Fruit fly (Drosophila melanogaster): ENCODE results near the gene RhoGAP16F.

Gene RhoGAP16F

DNA sequence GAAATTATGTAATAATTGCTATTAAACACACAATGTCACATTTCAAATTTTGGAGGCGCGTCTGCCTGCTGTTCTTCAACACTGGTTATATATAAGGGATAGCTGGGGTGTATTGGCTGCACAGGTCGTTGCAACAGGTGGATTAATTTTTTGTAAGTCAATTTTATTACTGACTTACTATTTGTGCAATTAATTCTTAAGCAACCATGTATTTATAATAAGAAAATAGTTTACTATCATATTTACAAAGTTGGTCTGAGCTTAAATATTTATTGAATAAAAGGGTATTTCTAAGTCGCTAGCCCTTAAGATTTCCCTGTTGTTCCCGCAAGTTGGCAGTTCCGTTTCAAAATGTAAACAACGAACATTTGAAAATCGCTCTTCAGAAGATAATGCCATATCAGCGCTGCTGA, at the start of gene RhoGAP16F (continued):
- TF ChIP-seq eve (GFP tag; optimal IDR thresholded peaks at IDR 0.05) (no peak), unc-4 (GFP tag; IDR thresholded peaks at IDR 0.05; ENCODE audit: partially characterized antibody) (no peak), ewg (GFP tag; optimal IDR thresholded peaks at IDR 0.05) (peak; percentile 71), btn (GFP tag; optimal IDR thresholded peaks at IDR 0.05) (no peak), Lim3 (GFP tag; IDR thresholded peaks at IDR 0.05) (peak; percentile 22; the same call in 1 of the 2 replicates), Med (GFP tag) (peak; percentile 96), Jarid2 (GFP tag; optimal IDR thresholded peaks at IDR 0.05) (peak; percentile 24), wdn (GFP tag; IDR thresholded peaks at IDR 0.05) (peak; percentile 80), CG17802 (tag; optimal IDR thresholded peaks at IDR 0.05) (peak; percentile 51), Rx (GFP tag; IDR thresholded peaks at IDR 0.05) (peak; percentile 53; the same call in 1 of the 2 replicates), CG4617 (GFP tag; optimal IDR thresholded peaks at IDR 0.05; ENCODE audit: borderline replicate concordance) (peak; percentile 65), Pdp1 (GFP tag; optimal IDR thresholded peaks at IDR 0.05) (peak; percentile 84 to 95), CG34422 (GFP tag; IDR thresholded peaks at IDR 0.05) (peak; percentile 87), CG9215 (GFP tag; IDR thresholded peaks at IDR 0.05) (peak; percentile 79), Dll (GFP tag; IDR thresholded peaks at IDR 0.05; ENCODE audit: partially characterized antibody) (no peak), CG2678 (tag; optimal IDR thresholded peaks at IDR 0.05) (peak; percentile 88), CG4854 (GFP tag; optimal IDR thresholded peaks at IDR 0.05) (peak; percentile 76), CG8290 (GFP tag; optimal IDR thresholded peaks at IDR 0.05) (peak; percentile 79), CG8290 (tag; optimal IDR thresholded peaks at IDR 0.05) (peak; percentile 49 to 69), pfk (GFP tag; optimal IDR thresholded peaks at IDR 0.05) (no peak), CG3065 (GFP tag; optimal IDR thresholded peaks at IDR 0.05) (peak; percentile 73), fd3F (GFP tag; optimal IDR thresholded peaks at IDR 0.05) (peak; percentile 69), sisA (GFP tag; IDR thresholded peaks at IDR 0.05) (peak; percentile 88), Fer2 (tag; optimal IDR thresholded peaks at IDR 0.05) (peak; percentile 66), unpg (GFP tag; optimal IDR thresholded peaks at IDR 0.05) (peak; percentile 88), CG9817 (tag; optimal IDR thresholded peaks at IDR 0.05) (peak; percentile 79), usp (GFP tag; optimal IDR thresholded peaks at IDR 0.05) (no peak), ssp (GFP tag; IDR thresholded peaks at IDR 0.05) (peak; percentile 77), CG4820 (GFP tag; optimal IDR thresholded peaks at IDR 0.05) (peak; percentile 79), wor (GFP tag; IDR thresholded peaks at IDR 0.05) (peak; percentile 49; the same call in 1 of the 2 replicates), CG10979 (tag; optimal IDR thresholded peaks at IDR 0.05) (peak; percentile 83)

dm6 chrX:18043691-18044090, 49.3 kb upstream of the RhoGAP16F start, which contains the start of gene CG15373:
Gene CG15373, plus strand, starts transcription at chrX:18043991.
- TF ChIP-seq gro (GFP tag; optimal IDR thresholded peaks at IDR 0.05) (no peak), CG8944 (GFP tag; optimal IDR thresholded peaks at IDR 0.05) (no peak), CG13424 (tag; optimal IDR thresholded peaks at IDR 0.05) (no peak), HmgD (GFP tag; optimal IDR thresholded peaks at IDR 0.05) (no peak), kah (GFP tag; optimal IDR thresholded peaks at IDR 0.05) (no peak), Doc3 (GFP tag; IDR thresholded peaks at IDR 0.05; ENCODE audit: partially characterized antibody) (no peak), CG15073 (GFP tag; optimal IDR thresholded peaks at IDR 0.05) (no peak), CG18599 (GFP tag; optimal IDR thresholded peaks at IDR 0.05) (no peak), wdn (GFP tag; IDR thresholded peaks at IDR 0.05) (no peak), CG13894 (tag; optimal IDR thresholded peaks at IDR 0.05) (no peak), CG31388 (GFP tag; optimal IDR thresholded peaks at IDR 0.05) (no peak), CG11504 (tag; optimal IDR thresholded peaks at IDR 0.05) (no peak), prd (optimal IDR thresholded peaks at IDR 0.05) (no peak), prd (GFP tag; IDR thresholded peaks at IDR 0.05) (no peak), CG10147 (GFP tag; optimal IDR thresholded peaks at IDR 0.05) (no peak), Poxn (GFP tag; IDR thresholded peaks at IDR 0.05) (no peak), CG10267 (tag; optimal IDR thresholded peaks at IDR 0.05) (no peak), Hey (tag; optimal IDR thresholded peaks at IDR 0.05) (no peak), CG11093 (GFP tag; IDR thresholded peaks at IDR 0.05) (no peak), CG10366 (GFP tag; IDR thresholded peaks at IDR 0.05) (no peak), Awh (GFP tag; IDR thresholded peaks at IDR 0.05) (no peak)

All from whole organism, embryonic.